Worm (Caenorhabditis elegans) whole organism, L4 larva: ENCODE data around the gene K02A6.1.

ENCODE experiments used
- ZK546.5 ChIP-seq, 2 experiments: sonication (generic microtip); optimal IDR thresholded peaks; 2 replicates each; lab custom pipeline; 2017; ENCODE audit warnings: missing biosample characterization in 2 of 2, missing genetic modification characterization in 2 of 2
- ctbp-1 ChIP-seq: fragments of 200-800 bp; sonication (Bioruptor generic); IDR thresholded peaks from 2 replicates; pipeline ENCODE4 v1.3.6; 2022; ENCODE audit warnings: missing genetic modification reagents, missing genetic modification characterization, missing compliant biosample characterization
- dve-1 ChIP-seq: sonication (generic microtip); optimal IDR thresholded peaks from 2 replicates; lab custom pipeline; 2017; ENCODE audit warnings: antibody characterized with exemption, mild to moderate bottlenecking, missing genetic modification characterization, missing compliant biosample characterization; ENCODE audit not compliant: insufficient read depth
- egl-27 ChIP-seq: sonication (generic microtip); optimal IDR thresholded peaks from 3 replicates; lab custom pipeline; 2017; ENCODE audit warnings: missing biosample characterization, missing genetic modification reagents, missing genetic modification characterization
- egl-43 ChIP-seq: fragments of 200-800 bp; sonication (Bioruptor generic); IDR thresholded peaks from 2 replicates; pipeline ENCODE4 v1.3.6; 2022; ENCODE audit warnings: missing genetic modification reagents, missing genetic modification characterization, missing compliant biosample characterization
- fkh-10 ChIP-seq: fragments of 150-350 bp; optimal IDR thresholded peaks from 2 replicates; lab custom pipeline; 2014; ENCODE audit warnings: missing biosample characterization, missing genetic modification reagents, missing genetic modification characterization
- lin-13 ChIP-seq: fragments of 150-350 bp; optimal IDR thresholded peaks from 2 replicates; lab custom pipeline; 2014; ENCODE audit warnings: missing biosample characterization, missing genetic modification reagents, missing genetic modification characterization
- lin-39 ChIP-seq: fragments of 150-350 bp; optimal IDR thresholded peaks from 2 replicates; lab custom pipeline; 2014; ENCODE audit warnings: missing biosample characterization, missing genetic modification reagents, missing genetic modification characterization
- madf-9 ChIP-seq: fragments of 200-800 bp; sonication (Bioruptor generic); conservative IDR thresholded peaks from 2 replicates; pipeline ENCODE4 v1.3.6; 2022; ENCODE audit warnings: missing genetic modification reagents, missing genetic modification characterization, missing compliant biosample characterization
- nhr-10 ChIP-seq: fragments of 150-350 bp; optimal IDR thresholded peaks from 2 replicates; lab custom pipeline; 2014; ENCODE audit warnings: missing biosample characterization, missing genetic modification characterization
- rbr-2 ChIP-seq: sonication (generic microtip); optimal IDR thresholded peaks from 2 replicates; lab custom pipeline; 2016; ENCODE audit warnings: missing genotype, missing genetic modification characterization, missing compliant biosample characterization
- snpc-4 ChIP-seq: fragments of 150-350 bp; optimal IDR thresholded peaks from 2 replicates; lab custom pipeline; 2014; ENCODE audit warnings: missing biosample characterization, missing genetic modification characterization
- unc-39 ChIP-seq: sonication (generic microtip); optimal IDR thresholded peaks from 2 replicates; lab custom pipeline; 2017; ENCODE audit warnings: missing biosample characterization, missing genetic modification characterization

- TF ChIP-seq snpc-4 (tag; lab: Kevin White, UChicago) = no peak
- no peak for TF ChIP-seq ctbp-1
- no peak for TF ChIP-seq egl-43 (GFP tag; lab: Robert Waterston, UW)
- no peak for TF ChIP-seq madf-9 (GFP tag; lab: Robert Waterston, UW)
- no peak for TF ChIP-seq lin-39 (tag; lab: Kevin White, UChicago)
- no peak for TF ChIP-seq nhr-10 (tag; lab: Kevin White, UChicago)
- TF ChIP-seq fkh-10 (GFP tag; lab: Kevin White, UChicago) = no peak
- TF ChIP-seq egl-27 (tag; lab: Kevin White, UChicago) = no peak
- TF ChIP-seq rbr-2 (tag; lab: Kevin White, UChicago) = no peak
- no peak for TF ChIP-seq lin-13 (GFP tag; lab: Kevin White, UChicago)
- TF ChIP-seq unc-39 (tag; lab: Kevin White, UChicago) = no peak
- no peak for TF ChIP-seq dve-1 (tag; lab: Kevin White, UChicago)
- TF ChIP-seq ZK546.5 (tag; optimal IDR thresholded peaks at IDR 0.05; lab: Kevin White, UChicago) = no peak
Observed at ce11 chrX:8204475-8204874, 15.1 kb upstream of the K02A6.1 start.
